Worm (Caenorhabditis elegans): ENCODE measurements around the gene F13H8.6.

The F13H8.6 gene

ce11 chrII:6248503-6248902, 38.3 kb downstream of the F13H8.6 start:
- TF ChIP-seq drap-1 (GFP tag; optimal IDR thresholded peaks at IDR 0.05) (peak; percentile 88), sem-2 (GFP tag; optimal IDR thresholded peaks at IDR 0.05) (peak; percentile 85), mep-1 (tag; optimal IDR thresholded peaks at IDR 0.05) (peak; percentile 23), cnd-1 (tag; optimal IDR thresholded peaks at IDR 0.05) (peak; percentile 90), flh-1 (GFP tag; optimal IDR thresholded peaks at IDR 0.05) (no peak), nhr-237 (tag; optimal IDR thresholded peaks at IDR 0.05) (no peak), nhr-76 (tag; optimal IDR thresholded peaks at IDR 0.05) (no peak), elt-3 (tag; optimal IDR thresholded peaks at IDR 0.05) (no peak), nhr-2 (tag; optimal IDR thresholded peaks at IDR 0.05) (no peak), M03D4.4 (tag; optimal IDR thresholded peaks at IDR 0.05) (peak; percentile 88), pha-4 (tag; optimal IDR thresholded peaks at IDR 0.05) (peak; percentile 65), mls-2 (tag; optimal IDR thresholded peaks at IDR 0.05) (peak; percentile 91), zip-8 (tag; optimal IDR thresholded peaks at IDR 0.05) (no peak), tbx-8 (GFP tag; optimal IDR thresholded peaks at IDR 0.05) (peak; percentile 91), mab-5 (tag; optimal IDR thresholded peaks at IDR 0.05) (no peak), sptf-1 (tag; optimal IDR thresholded peaks at IDR 0.05) (peak; percentile 92), ceh-83 (GFP tag; optimal IDR thresholded peaks at IDR 0.05) (peak; percentile 93), nhr-28 (tag; optimal IDR thresholded peaks at IDR 0.05) (no peak), lsy-2 (tag; optimal IDR thresholded peaks at IDR 0.05) (no peak), nhr-12 (tag; optimal IDR thresholded peaks at IDR 0.05) (no peak), elt-1 (tag; optimal IDR thresholded peaks at IDR 0.05; ENCODE audit: borderline replicate concordance, insufficient read depth) (no peak), ces-1 (GFP tag; optimal IDR thresholded peaks at IDR 0.05) (no peak), ztf-11 (tag; optimal IDR thresholded peaks at IDR 0.05) (no peak), ceh-43 (GFP tag; optimal IDR thresholded peaks at IDR 0.05) (peak; percentile 74), unc-120 (tag; optimal IDR thresholded peaks at IDR 0.05; ENCODE audit: poor library complexity, severe bottlenecking) (peak; percentile 82), bed-3 (GFP tag; optimal IDR thresholded peaks at IDR 0.05) (peak; percentile 61), ceh-39 (tag; optimal IDR thresholded peaks at IDR 0.05) (no peak), snpc-4 (tag; optimal IDR thresholded peaks at IDR 0.05) (no peak), ham-2 (GFP tag; optimal IDR thresholded peaks at IDR 0.05) (peak; percentile 79), blmp-1 (tag; optimal IDR thresholded peaks at IDR 0.05) (no peak), unc-39 (tag; optimal IDR thresholded peaks at IDR 0.05) (peak; percentile 35), lin-13 (tag; optimal IDR thresholded peaks at IDR 0.05) (peak; percentile 50), unc-62 (GFP tag; optimal IDR thresholded peaks at IDR 0.05) (no peak), hlh-1 (tag; optimal IDR thresholded peaks at IDR 0.05) (peak; percentile 12), lin-32 (GFP tag; optimal IDR thresholded peaks at IDR 0.05) (peak; percentile 89)

DNA sequence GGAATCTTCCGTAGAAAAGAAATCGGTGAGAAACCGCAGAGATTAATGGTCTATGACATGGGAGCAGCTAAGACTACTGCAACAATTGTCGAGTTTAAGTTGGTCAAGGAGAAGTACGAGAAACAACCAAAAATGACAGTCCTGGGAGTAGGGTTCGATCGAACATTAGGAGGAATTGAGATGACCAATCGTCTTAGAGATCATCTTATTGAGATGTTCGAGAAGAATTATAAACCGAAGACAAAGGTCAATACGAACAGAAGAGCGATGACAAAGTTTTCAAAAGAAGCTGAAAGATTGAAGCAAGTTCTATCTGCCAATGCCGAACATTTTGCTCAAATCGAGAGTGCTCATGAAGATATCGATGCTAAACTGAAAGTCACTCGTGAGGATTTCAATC, 38.7 kb downstream of the F13H8.6 start:
- TF ChIP-seq snpc-4 (tag; optimal IDR thresholded peaks at IDR 0.05) (no peak), elt-1 (tag; optimal IDR thresholded peaks at IDR 0.05; ENCODE audit: borderline replicate concordance, insufficient read depth) (no peak), blmp-1 (tag; optimal IDR thresholded peaks at IDR 0.05) (no peak), pha-4 (tag; optimal IDR thresholded peaks at IDR 0.05) (no peak), nhr-76 (tag; optimal IDR thresholded peaks at IDR 0.05) (no peak), nhr-12 (tag; optimal IDR thresholded peaks at IDR 0.05) (no peak), drap-1 (GFP tag; optimal IDR thresholded peaks at IDR 0.05) (no peak), ceh-43 (GFP tag; optimal IDR thresholded peaks at IDR 0.05) (no peak), unc-120 (tag; optimal IDR thresholded peaks at IDR 0.05; ENCODE audit: poor library complexity, severe bottlenecking) (no peak), flh-1 (GFP tag; optimal IDR thresholded peaks at IDR 0.05) (no peak), M03D4.4 (tag; optimal IDR thresholded peaks at IDR 0.05) (no peak), zip-8 (tag; optimal IDR thresholded peaks at IDR 0.05) (no peak), ces-1 (GFP tag; optimal IDR thresholded peaks at IDR 0.05) (no peak), cnd-1 (tag; optimal IDR thresholded peaks at IDR 0.05) (no peak), lsy-2 (tag; optimal IDR thresholded peaks at IDR 0.05) (no peak), tbx-8 (GFP tag; optimal IDR thresholded peaks at IDR 0.05) (no peak), nhr-28 (tag; optimal IDR thresholded peaks at IDR 0.05) (no peak), unc-62 (GFP tag; optimal IDR thresholded peaks at IDR 0.05) (no peak), lin-13 (tag; optimal IDR thresholded peaks at IDR 0.05) (no peak), elt-3 (tag; optimal IDR thresholded peaks at IDR 0.05) (no peak)

DNA sequence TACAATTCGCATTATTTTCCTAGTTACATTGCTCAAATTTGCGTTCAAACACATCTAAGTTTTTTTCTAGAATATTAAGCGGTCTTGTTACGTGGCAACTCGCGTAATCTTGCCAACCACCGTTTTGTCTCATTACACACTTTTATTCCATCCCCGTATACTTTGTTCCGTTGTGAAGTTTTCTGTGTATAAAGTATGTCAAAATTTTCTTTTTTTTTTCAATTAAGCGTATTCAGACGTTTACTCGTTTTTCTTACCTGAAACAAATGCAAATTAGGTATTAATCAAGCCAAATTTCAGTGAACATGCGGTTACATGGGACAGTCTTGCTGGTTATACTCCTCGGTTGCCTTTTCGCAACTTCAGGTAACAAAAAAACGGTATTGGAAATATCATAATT, 39.8 kb downstream of the F13H8.6 start, which contains the start of gene T24H7.2:
TSS of gene T24H7.2 (plus strand) at position 301 of the 400 bp plus-strand sequence.
- TF ChIP-seq flh-1 (GFP tag; optimal IDR thresholded peaks at IDR 0.05) (no peak), cnd-1 (tag; optimal IDR thresholded peaks at IDR 0.05) (no peak), mab-5 (tag; optimal IDR thresholded peaks at IDR 0.05) (no peak), lsy-2 (tag; optimal IDR thresholded peaks at IDR 0.05) (no peak), ham-2 (GFP tag; optimal IDR thresholded peaks at IDR 0.05) (no peak), sptf-1 (tag; optimal IDR thresholded peaks at IDR 0.05) (no peak), lin-13 (tag; optimal IDR thresholded peaks at IDR 0.05) (no peak), tbx-8 (GFP tag; optimal IDR thresholded peaks at IDR 0.05) (no peak), hlh-1 (tag; optimal IDR thresholded peaks at IDR 0.05) (no peak), unc-39 (tag; optimal IDR thresholded peaks at IDR 0.05) (no peak), bed-3 (GFP tag; optimal IDR thresholded peaks at IDR 0.05) (no peak), lin-32 (GFP tag; optimal IDR thresholded peaks at IDR 0.05) (no peak), zip-8 (tag; optimal IDR thresholded peaks at IDR 0.05) (no peak)
